Worm (Caenorhabditis elegans) whole organism, early embryonic: Measurements from ENCODE around the gene F14H3.3.

Experiments used
- F13C5.2 ChIP-seq: sonication (generic microtip); optimal IDR thresholded peaks from 2 replicates; lab custom pipeline; 2017; ENCODE audit warnings: mild to moderate bottlenecking, missing genetic modification characterization, inconsistent platforms, missing compliant biosample characterization
- ama-1 ChIP-seq: fragments of 150-350 bp; optimal IDR thresholded peaks from 2 replicates; lab custom pipeline; 2014
- ceh-13 ChIP-seq: fragments of 200-800 bp; sonication (Bioruptor generic); optimal IDR thresholded peaks from 2 replicates; lab custom pipeline; 2018; ENCODE audit warnings: mild to moderate bottlenecking, missing genetic modification characterization, missing compliant biosample characterization
- flt-1 ChIP-seq: fragments of 200-800 bp; sonication (Bioruptor generic); IDR thresholded peaks from 2 replicates; pipeline ENCODE4 v1.3.6; 2022; ENCODE audit warnings: missing genetic modification characterization, missing compliant biosample characterization
- hmbx-1 ChIP-seq: sonication (generic microtip); optimal IDR thresholded peaks from 2 replicates; lab custom pipeline; 2016; ENCODE audit warnings: mild to moderate bottlenecking, missing genetic modification characterization, missing compliant biosample characterization
- hnd-1 ChIP-seq: sonication (generic microtip); optimal IDR thresholded peaks from 2 replicates; lab custom pipeline; 2016; ENCODE audit warnings: missing genetic modification characterization, missing compliant biosample characterization
- pes-1 ChIP-seq: fragments of 200-800 bp; sonication (Bioruptor generic); IDR thresholded peaks from 2 replicates; pipeline ENCODE4 v1.3.6; 2022; ENCODE audit warnings: missing genetic modification reagents, missing genetic modification characterization, missing compliant biosample characterization
- sea-1 ChIP-seq: fragments of 200-800 bp; sonication (Bioruptor generic); conservative IDR thresholded peaks from 2 replicates; pipeline ENCODE4 v1.3.6; 2022; ENCODE audit warnings: missing genetic modification characterization, missing compliant biosample characterization
- tbx-11 ChIP-seq: fragments of 200-800 bp; sonication (Bioruptor generic); IDR thresholded peaks from 2 replicates; pipeline ENCODE4 v1.3.6; 2022; ENCODE audit warnings: missing genetic modification characterization, missing compliant biosample characterization

ce11 chrV:16049177-16049576 is 4.1 kb downstream of the F14H3.3 start, which contains the start of gene best-12:
- TF ChIP-seq F13C5.2 (tag; lab: Kevin White, UChicago) (no peak), ama-1 (lab: Kevin White, UChicago) (no peak), hnd-1 (tag; lab: Kevin White, UChicago) (no peak), tbx-11 (no peak), sea-1 (GFP tag; lab: Robert Waterston, UW) (no peak), flt-1 (GFP tag; lab: Robert Waterston, UW) (no peak), ceh-13 (no peak), pes-1 (no peak), hmbx-1 (tag; lab: Kevin White, UChicago) (no peak)
